Fruit fly (Drosophila melanogaster): ENCODE results near the gene Rab3GAP1.
A peak's percentile ranks its signal among the peaks of the same experiment; 100 is the strongest.

Gene Rab3GAP1

DNA sequence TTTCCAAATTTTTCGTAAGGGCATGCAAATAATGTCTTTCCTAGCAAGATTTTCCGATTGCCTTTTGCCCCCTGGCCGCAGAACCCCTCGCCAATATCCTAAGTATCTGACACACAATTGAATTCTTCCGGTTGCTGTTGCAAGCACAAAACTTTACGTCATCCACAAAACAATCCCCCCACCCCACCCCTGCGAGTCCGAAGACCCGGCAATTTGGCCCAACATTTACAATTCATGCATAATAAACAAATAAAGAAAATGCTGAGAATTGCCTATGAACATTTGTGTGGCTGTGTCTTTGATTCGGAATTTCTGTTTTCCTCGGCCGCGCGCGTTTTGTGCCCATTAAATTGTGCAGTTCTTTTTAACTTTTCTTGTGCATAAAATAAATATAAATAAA is 34.4 kb upstream of the Rab3GAP1 start:
- TF ChIP-seq ovo (GFP tag; optimal IDR thresholded peaks at IDR 0.05), result no peak
- TF ChIP-seq kay (GFP tag; ENCODE audit: borderline replicate concordance), result peak; percentile 9

dm6 chr2L:1644378-1644777 is 33.4 kb upstream of the Rab3GAP1 start:
- TF ChIP-seq Clk (GFP tag; optimal IDR thresholded peaks at IDR 0.05) (no peak), tj (GFP tag; optimal IDR thresholded peaks at IDR 0.05) (peak; percentile 6)

DNA sequence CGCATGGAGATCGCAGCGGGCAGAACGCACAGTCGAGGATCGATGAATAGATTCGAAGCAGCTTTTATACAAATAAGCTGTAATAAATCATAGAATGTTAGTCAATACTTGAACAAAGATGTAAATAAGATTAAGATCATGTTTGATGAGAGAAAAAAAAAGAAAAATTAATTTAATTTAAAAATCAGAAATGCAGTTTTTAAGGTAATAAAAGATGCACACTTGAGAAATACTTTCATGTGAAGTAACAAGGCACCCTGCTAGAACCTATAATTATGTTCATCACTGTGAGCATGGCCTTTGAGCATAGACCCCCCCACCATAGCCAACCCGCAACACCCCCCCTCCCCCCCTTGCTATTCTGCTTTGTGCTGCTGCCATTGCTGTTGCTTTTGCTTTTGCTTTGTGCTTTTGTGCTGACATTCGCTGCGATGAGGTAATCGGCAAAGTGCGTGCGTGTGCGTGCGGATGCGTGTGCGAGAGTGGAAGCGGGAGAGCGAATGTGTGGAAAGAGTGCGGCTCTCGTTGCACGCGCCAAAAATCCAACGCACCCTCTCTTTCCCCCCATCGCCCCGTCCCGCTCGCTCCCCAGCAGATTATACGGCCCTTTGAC is 32.4 kb upstream of the Rab3GAP1 start:
- TF ChIP-seq CG33017 (tag; optimal IDR thresholded peaks at IDR 0.05) (no peak), CG12768 (GFP tag; optimal IDR thresholded peaks at IDR 0.05) (no peak), Crg-1 (GFP tag; optimal IDR thresholded peaks at IDR 0.05) (no peak), kay (GFP tag; ENCODE audit: borderline replicate concordance) (no peak), ovo (GFP tag; optimal IDR thresholded peaks at IDR 0.05) (no peak), Hr96 (GFP tag; optimal IDR thresholded peaks at IDR 0.05) (no peak), cic (GFP tag; optimal IDR thresholded peaks at IDR 0.05) (no peak), bab1 (GFP tag; optimal IDR thresholded peaks at IDR 0.05) (no peak), CG7101 (tag; optimal IDR thresholded peaks at IDR 0.05) (no peak), Clk (GFP tag; optimal IDR thresholded peaks at IDR 0.05) (no peak), CG1620 (GFP tag; optimal IDR thresholded peaks at IDR 0.05) (no peak), tj (GFP tag; optimal IDR thresholded peaks at IDR 0.05) (no peak), CG7045 (GFP tag; optimal IDR thresholded peaks at IDR 0.05) (no peak), CG5204 (GFP tag; optimal IDR thresholded peaks at IDR 0.05) (no peak), CG11617 (GFP tag; optimal IDR thresholded peaks at IDR 0.05) (no peak)

DNA sequence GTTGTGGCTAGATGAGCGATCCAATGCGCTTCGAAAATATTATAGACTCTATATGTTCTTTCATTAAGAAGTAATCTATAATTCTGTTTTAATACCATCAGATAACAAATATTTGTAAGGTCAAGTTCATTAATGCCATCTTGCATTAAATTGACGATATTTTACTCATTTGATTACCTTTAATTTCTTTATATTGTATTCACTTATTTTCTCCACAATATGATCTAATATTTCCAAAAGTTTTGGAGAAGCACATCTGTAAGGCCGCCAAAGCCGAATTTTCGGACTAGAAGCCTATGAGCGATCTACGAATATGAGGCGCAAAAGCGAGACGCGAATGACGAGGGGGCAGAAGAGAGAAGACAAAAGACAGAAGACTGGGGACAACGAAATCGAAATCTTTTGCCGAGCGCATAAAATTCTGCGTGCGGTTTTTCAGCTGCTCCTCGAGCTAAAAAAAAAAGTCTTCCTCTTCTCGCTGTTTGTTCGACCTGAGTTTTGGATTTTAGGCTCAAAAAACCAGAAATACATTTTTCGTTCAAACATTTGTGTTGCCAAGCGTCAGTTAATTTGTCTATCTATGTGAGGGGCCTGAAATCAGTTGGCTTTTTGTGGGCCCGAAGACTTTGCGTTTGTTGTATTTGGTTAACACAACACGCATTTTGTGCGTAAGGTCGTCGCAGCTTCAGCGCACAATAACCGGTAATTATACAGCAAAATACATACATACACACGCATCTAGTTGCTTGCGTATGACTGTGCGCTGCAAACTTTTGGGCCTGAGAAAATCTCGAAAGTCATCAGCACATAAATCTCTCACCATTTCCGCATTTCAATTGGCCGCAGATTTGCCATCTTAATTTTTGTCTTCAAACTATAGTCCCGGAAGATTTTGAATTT is 27.9 kb upstream of the Rab3GAP1 start:
- TF ChIP-seq kay (GFP tag; ENCODE audit: borderline replicate concordance) (no peak), Hr96 (GFP tag; optimal IDR thresholded peaks at IDR 0.05) (no peak), Crg-1 (GFP tag; optimal IDR thresholded peaks at IDR 0.05) (no peak), pad (GFP tag; optimal IDR thresholded peaks at IDR 0.05) (no peak), CG7101 (tag; optimal IDR thresholded peaks at IDR 0.05) (no peak), ovo (GFP tag; optimal IDR thresholded peaks at IDR 0.05) (no peak), tj (GFP tag; optimal IDR thresholded peaks at IDR 0.05) (no peak), CG5204 (GFP tag; optimal IDR thresholded peaks at IDR 0.05) (no peak), Clk (GFP tag; optimal IDR thresholded peaks at IDR 0.05) (no peak), CG7045 (GFP tag; optimal IDR thresholded peaks at IDR 0.05) (no peak), CG1620 (GFP tag; optimal IDR thresholded peaks at IDR 0.05) (no peak), Mnt (GFP tag; optimal IDR thresholded peaks at IDR 0.05) (no peak), bab1 (GFP tag; optimal IDR thresholded peaks at IDR 0.05) (no peak), CG11617 (GFP tag; optimal IDR thresholded peaks at IDR 0.05) (no peak), cic (GFP tag; optimal IDR thresholded peaks at IDR 0.05) (no peak), CG33017 (tag; optimal IDR thresholded peaks at IDR 0.05) (no peak), cnc (optimal IDR thresholded peaks at IDR 0.05) (no peak), CG14711 (tag; optimal IDR thresholded peaks at IDR 0.05) (no peak)

DNA sequence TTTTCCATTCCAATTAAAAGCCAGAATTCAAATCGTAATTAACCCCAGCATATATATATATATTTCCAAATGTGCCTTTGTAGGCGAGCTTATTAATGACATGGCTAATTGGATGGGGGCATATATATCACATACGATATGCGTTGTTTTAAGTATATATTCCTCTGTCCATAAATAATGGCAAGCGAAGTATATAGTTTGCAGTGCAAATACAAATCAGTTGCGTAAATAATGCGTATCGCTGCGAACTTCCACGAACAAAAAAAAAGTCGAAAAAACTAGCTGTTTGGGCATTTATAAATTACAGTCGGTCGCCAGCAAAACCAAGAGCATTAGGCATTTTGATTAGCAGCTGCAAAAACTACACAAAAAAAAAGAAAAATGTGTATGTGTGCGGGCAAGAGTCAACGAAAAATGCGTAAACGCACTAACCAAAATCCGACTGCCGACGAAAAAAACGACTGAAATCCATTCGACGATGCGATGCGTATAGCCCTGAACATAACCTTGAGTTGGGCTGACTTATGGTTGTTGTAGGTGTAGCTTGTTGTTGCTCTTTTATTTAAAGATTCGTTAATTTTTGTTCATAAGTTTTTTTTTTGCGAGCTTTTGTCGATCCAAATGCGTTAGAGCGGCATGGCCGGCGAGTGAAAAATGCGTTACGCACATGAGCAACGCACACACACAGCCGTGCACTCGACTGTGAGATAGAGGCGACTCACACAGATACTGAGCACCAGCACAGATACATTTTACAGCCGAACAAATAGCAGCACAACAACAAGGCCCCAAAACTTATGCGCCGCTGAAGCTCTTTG is 27.1 kb upstream of the Rab3GAP1 start:
- no peak for TF ChIP-seq Mnt (GFP tag; optimal IDR thresholded peaks at IDR 0.05)
- TF ChIP-seq ovo (GFP tag; optimal IDR thresholded peaks at IDR 0.05), result no peak
- TF ChIP-seq toe (GFP tag; optimal IDR thresholded peaks at IDR 0.05), result no peak
- no peak for TF ChIP-seq CG11617 (GFP tag; optimal IDR thresholded peaks at IDR 0.05)
- no peak for TF ChIP-seq CG5204 (GFP tag; optimal IDR thresholded peaks at IDR 0.05)
- no peak for TF ChIP-seq cnc (optimal IDR thresholded peaks at IDR 0.05)
- no peak for TF ChIP-seq Clk (GFP tag; optimal IDR thresholded peaks at IDR 0.05)
- no peak for TF ChIP-seq CG12768 (GFP tag; optimal IDR thresholded peaks at IDR 0.05)
- no peak for TF ChIP-seq CG7045 (GFP tag; optimal IDR thresholded peaks at IDR 0.05)
- no peak for TF ChIP-seq pad (GFP tag; optimal IDR thresholded peaks at IDR 0.05)
- TF ChIP-seq CG1620 (GFP tag; optimal IDR thresholded peaks at IDR 0.05), result no peak
- TF ChIP-seq CG14711 (tag; optimal IDR thresholded peaks at IDR 0.05), result no peak
- TF ChIP-seq kay (GFP tag; ENCODE audit: borderline replicate concordance), result no peak
- no peak for TF ChIP-seq Crg-1 (GFP tag; optimal IDR thresholded peaks at IDR 0.05)
- no peak for TF ChIP-seq tj (GFP tag; optimal IDR thresholded peaks at IDR 0.05)
- TF ChIP-seq CG33017 (tag; optimal IDR thresholded peaks at IDR 0.05), result no peak
- no peak for TF ChIP-seq cic (GFP tag; optimal IDR thresholded peaks at IDR 0.05)
- TF ChIP-seq Hr96 (GFP tag; optimal IDR thresholded peaks at IDR 0.05), result no peak
- no peak for TF ChIP-seq bab1 (GFP tag; optimal IDR thresholded peaks at IDR 0.05)

DNA sequence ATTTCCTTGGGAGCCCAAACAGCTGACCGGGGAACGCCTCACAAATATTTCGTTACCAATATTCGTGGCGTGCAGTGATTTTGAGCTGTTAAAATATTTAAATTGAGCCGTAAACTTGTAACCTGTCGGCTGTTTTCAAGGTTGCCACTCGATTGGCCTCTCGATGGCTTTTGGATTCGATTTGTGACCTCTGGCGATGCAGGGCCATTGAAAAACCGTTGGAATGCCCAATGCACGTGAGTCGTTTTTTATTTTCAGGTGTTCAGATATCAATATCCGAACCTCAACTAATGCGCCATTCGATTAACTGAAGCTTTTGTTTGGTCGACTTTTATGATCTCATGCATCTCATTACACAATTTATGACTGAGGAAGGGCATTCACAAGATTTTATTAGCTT is 26.3 kb upstream of the Rab3GAP1 start:
- TF ChIP-seq Hr96 (GFP tag; optimal IDR thresholded peaks at IDR 0.05) (no peak), CG11617 (GFP tag; optimal IDR thresholded peaks at IDR 0.05) (no peak), bab1 (GFP tag; optimal IDR thresholded peaks at IDR 0.05) (no peak), kay (GFP tag; ENCODE audit: borderline replicate concordance) (no peak), pad (GFP tag; optimal IDR thresholded peaks at IDR 0.05) (no peak), cnc (optimal IDR thresholded peaks at IDR 0.05) (no peak), cic (GFP tag; optimal IDR thresholded peaks at IDR 0.05) (no peak), CG14711 (tag; optimal IDR thresholded peaks at IDR 0.05) (no peak), Mnt (GFP tag; optimal IDR thresholded peaks at IDR 0.05) (no peak), Crg-1 (GFP tag; optimal IDR thresholded peaks at IDR 0.05) (no peak), CG5204 (GFP tag; optimal IDR thresholded peaks at IDR 0.05) (no peak), CG7101 (tag; optimal IDR thresholded peaks at IDR 0.05) (no peak), CG12768 (GFP tag; optimal IDR thresholded peaks at IDR 0.05) (no peak)

Measured in whole organism, adult.